Fruit fly (Drosophila melanogaster) whole organism, prepupa: ENCODE results near the gene CG1774.

Source experiments
- Blimp-1 ChIP-seq: fragments of 200-800 bp; sonication (Bioruptor generic); optimal IDR thresholded peaks from 3 replicates; lab custom pipeline; 2017; ENCODE audit warnings: missing biosample characterization, missing genetic modification characterization, mild to moderate bottlenecking, moderate library complexity, missing genetic modification reagents
- CG10631 ChIP-seq: fragments of 200-800 bp; sonication (Bioruptor generic); optimal IDR thresholded peaks from 2 replicates; lab custom pipeline; 2016; ENCODE audit warnings: missing biosample characterization, missing genetic modification characterization
- CG10669 ChIP-seq: fragments of 200-800 bp; sonication (Bioruptor generic); optimal IDR thresholded peaks from 3 replicates; lab custom pipeline; 2018; ENCODE audit warnings: missing biosample characterization, mild to moderate bottlenecking, missing genetic modification characterization, moderate library complexity
- CG11294 ChIP-seq: fragments of 200-800 bp; sonication (Bioruptor generic); IDR thresholded peaks from 2 replicates; pipeline ENCODE4 v1.3.6; 2022; ENCODE audit warnings: missing biosample characterization, missing genetic modification characterization
- CG11762 ChIP-seq: fragments of 200-800 bp; sonication (Bioruptor generic); optimal IDR thresholded peaks from 3 replicates; lab custom pipeline; 2016; ENCODE audit warnings: missing biosample characterization, missing genetic modification characterization; ENCODE audit not compliant: insufficient read depth
- CG11902 ChIP-seq: fragments of 200-800 bp; sonication (Bioruptor generic); optimal IDR thresholded peaks from 3 replicates; lab custom pipeline; 2016; ENCODE audit warnings: missing biosample characterization, missing genetic modification characterization
- CG15336 ChIP-seq: fragments of 200-800 bp; sonication (Bioruptor generic); IDR thresholded peaks from 2 replicates; pipeline ENCODE4 v1.3.6; 2022; ENCODE audit warnings: missing biosample characterization, missing genetic modification characterization
- CG16779 ChIP-seq: fragments of 200-800 bp; sonication (Bioruptor generic); optimal IDR thresholded peaks from 3 replicates; lab custom pipeline; 2017; ENCODE audit warnings: missing biosample characterization, mild to moderate bottlenecking, missing genetic modification characterization
- CG3032 ChIP-seq: fragments of 200-800 bp; optimal IDR thresholded peaks from 2 replicates; lab custom pipeline; 2019; ENCODE audit warnings: missing biosample characterization, mild to moderate bottlenecking, missing genetic modification characterization, moderate library complexity
- CG32006 ChIP-seq: fragments of 200-800 bp; sonication (Bioruptor generic); optimal IDR thresholded peaks from 3 replicates; lab custom pipeline; 2017; ENCODE audit warnings: missing biosample characterization, mild to moderate bottlenecking, missing genetic modification characterization
- CG34406 ChIP-seq: fragments of 200-800 bp; sonication (Bioruptor generic); optimal IDR thresholded peaks from 3 replicates; lab custom pipeline; 2016; ENCODE audit warnings: missing biosample characterization, missing genetic modification characterization
- CG3919 ChIP-seq: fragments of 200-800 bp; sonication (Bioruptor generic); optimal IDR thresholded peaks from 3 replicates; lab custom pipeline; 2016; ENCODE audit warnings: missing biosample characterization, missing genetic modification characterization
- CG4318 ChIP-seq: fragments of 200-800 bp; sonication (Bioruptor generic); optimal IDR thresholded peaks from 3 replicates; lab custom pipeline; 2017; ENCODE audit warnings: missing biosample characterization, mild to moderate bottlenecking, missing genetic modification characterization
- CG6163 ChIP-seq: fragments of 200-800 bp; sonication (Bioruptor generic); IDR thresholded peaks from 3 replicates; pipeline ENCODE4 v1.3.6; 2022; ENCODE audit warnings: missing biosample characterization, missing genetic modification characterization
- CG6276 ChIP-seq: fragments of 200-800 bp; sonication (Bioruptor generic); optimal IDR thresholded peaks from 2 replicates; lab custom pipeline; 2017; ENCODE audit warnings: missing biosample characterization, mild to moderate bottlenecking, missing genetic modification characterization
- CG6792 ChIP-seq: fragments of 200-800 bp; sonication (Bioruptor generic); optimal IDR thresholded peaks from 3 replicates; lab custom pipeline; 2016; ENCODE audit warnings: missing biosample characterization, missing genetic modification characterization
- CG6808 ChIP-seq: fragments of 200-800 bp; sonication (Bioruptor generic); optimal IDR thresholded peaks from 3 replicates; lab custom pipeline; 2017; ENCODE audit warnings: missing biosample characterization, missing genetic modification characterization, mild to moderate bottlenecking, moderate library complexity, missing genetic modification reagents
- CG6854 ChIP-seq: fragments of 200-800 bp; sonication (Bioruptor generic); optimal IDR thresholded peaks from 2 replicates; lab custom pipeline; 2017; ENCODE audit warnings: missing biosample characterization, mild to moderate bottlenecking, missing genetic modification characterization
- CG7368 ChIP-seq: fragments of 200-800 bp; sonication (Bioruptor generic); optimal IDR thresholded peaks from 3 replicates; lab custom pipeline; 2016; ENCODE audit warnings: missing biosample characterization, missing genetic modification characterization
- CG8119 ChIP-seq: fragments of 200-800 bp; sonication (Bioruptor generic); IDR thresholded peaks from 3 replicates; pipeline ENCODE4 v1.3.6; 2022; ENCODE audit warnings: missing biosample characterization, missing genetic modification characterization
- CG8319 ChIP-seq: fragments of 200-800 bp; sonication (Bioruptor generic); optimal IDR thresholded peaks from 3 replicates; lab custom pipeline; 2016; ENCODE audit warnings: missing biosample characterization, missing genetic modification characterization
- Eip78C ChIP-seq: fragments of 200-800 bp; sonication (Bioruptor generic); peaks from one replicate; lab custom pipeline; 2016; ENCODE audit warnings: missing biosample characterization, missing genetic modification characterization
- Eip93F ChIP-seq: fragments of 200-800 bp; sonication (Bioruptor generic); optimal IDR thresholded peaks from 2 replicates; lab custom pipeline; 2016; ENCODE audit warnings: missing biosample characterization, mild to moderate bottlenecking, missing genetic modification characterization
- Ets21C ChIP-seq: fragments of 200-800 bp; sonication (Bioruptor generic); optimal IDR thresholded peaks from 3 replicates; lab custom pipeline; 2016; ENCODE audit warnings: missing biosample characterization, missing genetic modification characterization
- Ets96B ChIP-seq: fragments of 200-800 bp; optimal IDR thresholded peaks from 2 replicates; lab custom pipeline; 2019; ENCODE audit warnings: missing biosample characterization, mild to moderate bottlenecking, missing genetic modification characterization, moderate library complexity
- Gug ChIP-seq: fragments of 200-800 bp; sonication (Bioruptor generic); IDR thresholded peaks from 2 replicates; pipeline ENCODE4 v1.3.6; 2022; ENCODE audit warnings: missing biosample characterization, missing genetic modification characterization
- Hr38 ChIP-seq: sonication (Bioruptor generic); optimal IDR thresholded peaks from 2 replicates; lab custom pipeline; 2016; ENCODE audit warnings: missing biosample characterization, missing genetic modification characterization
- Hr4 ChIP-seq: fragments of 200-800 bp; sonication (Bioruptor generic); optimal IDR thresholded peaks from 3 replicates; lab custom pipeline; 2016; ENCODE audit warnings: missing biosample characterization, missing genetic modification characterization
- Lpt ChIP-seq: fragments of 200-800 bp; sonication (Bioruptor generic); optimal IDR thresholded peaks from 3 replicates; lab custom pipeline; 2016; ENCODE audit warnings: missing biosample characterization, missing genetic modification characterization
- Smox ChIP-seq: fragments of 200-800 bp; sonication (Bioruptor generic); optimal IDR thresholded peaks from 3 replicates; lab custom pipeline; 2016; ENCODE audit warnings: missing biosample characterization, missing genetic modification characterization
- Sox15 ChIP-seq: fragments of 200-800 bp; sonication (Bioruptor generic); optimal IDR thresholded peaks from 3 replicates; lab custom pipeline; 2016; ENCODE audit warnings: missing biosample characterization, missing genetic modification characterization
- achi ChIP-seq: fragments of 200-800 bp; sonication (Bioruptor generic); optimal IDR thresholded peaks from 3 replicates; lab custom pipeline; 2016; ENCODE audit warnings: missing biosample characterization, missing genetic modification characterization
- acj6 ChIP-seq: fragments of 200-800 bp; sonication (Bioruptor generic); optimal IDR thresholded peaks from 3 replicates; lab custom pipeline; 2016; ENCODE audit warnings: missing biosample characterization, missing genetic modification characterization
- cyc ChIP-seq: fragments of 200-800 bp; sonication (Bioruptor generic); optimal IDR thresholded peaks from 3 replicates; lab custom pipeline; 2016; ENCODE audit warnings: missing biosample characterization, missing genetic modification characterization
- dac ChIP-seq: fragments of 200-800 bp; sonication (Bioruptor generic); optimal IDR thresholded peaks from 2 replicates; lab custom pipeline; 2017; ENCODE audit warnings: missing biosample characterization, mild to moderate bottlenecking, missing genetic modification characterization
- dsx ChIP-seq: fragments of 200-800 bp; optimal IDR thresholded peaks from 3 replicates; lab custom pipeline; 2019; ENCODE audit warnings: missing biosample characterization, mild to moderate bottlenecking, missing genetic modification characterization, moderate library complexity; ENCODE audit not compliant: poor library complexity, severe bottlenecking
- eg ChIP-seq: fragments of 200-800 bp; sonication (Bioruptor generic); IDR thresholded peaks from 3 replicates; pipeline ENCODE4 v1.3.6; 2022; ENCODE audit warnings: missing biosample characterization, missing genetic modification characterization
- esn ChIP-seq: fragments of 200-800 bp; sonication (Bioruptor generic); optimal IDR thresholded peaks from 2 replicates; lab custom pipeline; 2016; ENCODE audit warnings: missing biosample characterization, mild to moderate bottlenecking, missing genetic modification characterization, moderate library complexity
- fd59A ChIP-seq: fragments of 200-800 bp; sonication (Bioruptor generic); optimal IDR thresholded peaks from 2 replicates; lab custom pipeline; 2017; ENCODE audit warnings: missing biosample characterization, mild to moderate bottlenecking, missing genetic modification characterization, missing genetic modification reagents
- fd85E ChIP-seq: fragments of 200-800 bp; sonication (Bioruptor generic); optimal IDR thresholded peaks from 3 replicates; lab custom pipeline; 2016; ENCODE audit warnings: missing biosample characterization, missing genetic modification characterization
- fkh ChIP-seq: fragments of 200-800 bp; sonication (Bioruptor generic); optimal IDR thresholded peaks from 3 replicates; lab custom pipeline; 2017; ENCODE audit warnings: missing biosample characterization, mild to moderate bottlenecking, missing genetic modification characterization, moderate library complexity
- lz ChIP-seq: fragments of 200-800 bp; sonication (Bioruptor generic); optimal IDR thresholded peaks from 3 replicates; lab custom pipeline; 2016; ENCODE audit warnings: missing biosample characterization, missing genetic modification characterization
- pdm3 ChIP-seq: fragments of 200-800 bp; sonication (Bioruptor generic); optimal IDR thresholded peaks from 3 replicates; lab custom pipeline; 2016; ENCODE audit warnings: missing biosample characterization, missing genetic modification characterization
- salr ChIP-seq, 2 experiments: fragments of 200-800 bp; sonication (Bioruptor generic); optimal IDR thresholded peaks; 3 replicates each; lab custom pipeline; 2016 to 2018; ENCODE audit warnings: missing biosample characterization in 2 of 2, missing genetic modification characterization in 2 of 2, mild to moderate bottlenecking in 1 of 2
- ss ChIP-seq, 2 experiments: fragments of 200-800 bp; sonication (Bioruptor generic); optimal IDR thresholded peaks; 2 replicates in 1 of 2; 3 replicates in 1 of 2; lab custom pipeline; 2017 to 2018; ENCODE audit warnings: mild to moderate bottlenecking in 2 of 2, missing biosample characterization in 2 of 2, missing genetic modification characterization in 2 of 2, moderate library complexity in 1 of 2
- svp ChIP-seq: fragments of 200-800 bp; sonication (Bioruptor generic); peaks from one replicate; lab custom pipeline; 2016; ENCODE audit warnings: missing biosample characterization, missing genetic modification characterization
- topi ChIP-seq: fragments of 200-800 bp; sonication (Bioruptor generic); optimal IDR thresholded peaks from 3 replicates; lab custom pipeline; 2016; ENCODE audit warnings: missing biosample characterization, missing genetic modification characterization
- vri ChIP-seq: fragments of 200-800 bp; sonication (Bioruptor generic); optimal IDR thresholded peaks from 3 replicates; lab custom pipeline; 2016; ENCODE audit warnings: missing biosample characterization, mild to moderate bottlenecking, missing genetic modification characterization

Gene CG1774

dm6 chr3R:31626237-31626636 lies 33.6 kb downstream of the CG1774 start:
- TF ChIP-seq fkh (GFP tag; lab: Kevin White, UChicago) (no peak), CG11294 (no peak), CG11762 (no peak), cyc (GFP tag; lab: Kevin White, UChicago) (no peak), Blimp-1 (GFP tag; lab: Kevin White, UChicago) (no peak), dsx (no peak), eg (no peak), fd59A (GFP tag; lab: Kevin White, UChicago) (no peak), vri (GFP tag; lab: Kevin White, UChicago) (no peak), Hr38 (GFP tag; lab: Kevin White, UChicago) (no peak), CG6854 (no peak), CG10669 (no peak), esn (GFP tag; lab: Kevin White, UChicago) (no peak), Ets21C (GFP tag; lab: Kevin White, UChicago) (no peak), Sox15 (GFP tag; lab: Kevin White, UChicago) (no peak), CG4318 (GFP tag; lab: Kevin White, UChicago) (no peak), CG3919 (no peak), CG6792 (GFP tag; lab: Kevin White, UChicago) (no peak)

- TF ChIP-seq acj6 (GFP tag; lab: Kevin White, UChicago) (no peak), CG11902 (no peak), CG34406 (GFP tag; lab: Kevin White, UChicago) (no peak), Ets96B (no peak), CG6276 (GFP tag; lab: Kevin White, UChicago) (peak; percentile 6), ss (GFP tag; optimal IDR thresholded peaks at IDR 0.05; lab: Kevin White, UChicago) (no peak), CG3919 (peak; percentile 13), topi (GFP tag; lab: Kevin White, UChicago) (no peak), fkh (GFP tag; lab: Kevin White, UChicago) (no peak), CG8319 (no peak), achi (GFP tag; lab: Kevin White, UChicago) (peak; percentile 0), salr (GFP tag; optimal IDR thresholded peaks at IDR 0.05; lab: Kevin White, UChicago) (peak in 1 of 2 experiments; percentile 1), Hr4 (GFP tag; lab: Kevin White, UChicago) (peak; percentile 69), CG10631 (GFP tag; lab: Kevin White, UChicago) (peak; percentile 24), CG10669 (no peak), Smox (GFP tag; lab: Kevin White, UChicago) (no peak), Lpt (GFP tag; lab: Kevin White, UChicago) (peak; percentile 39), lz (GFP tag; lab: Kevin White, UChicago) (no peak), Eip78C (GFP tag; lab: Kevin White, UChicago) (peak; percentile 69), esn (GFP tag; lab: Kevin White, UChicago) (no peak), CG11294 (no peak), CG11762 (no peak), svp (peak; percentile 68), CG8119 (GFP tag; lab: Robert Waterston, UW) (peak; percentile 71), Sox15 (GFP tag; lab: Kevin White, UChicago) (no peak), Gug (peak; percentile 56), fd85E (GFP tag; lab: Kevin White, UChicago) (no peak), CG6854 (no peak), CG32006 (GFP tag; lab: Kevin White, UChicago) (peak; percentile 60), pdm3 (GFP tag; lab: Kevin White, UChicago) (peak; percentile 21), CG15336 (GFP tag; lab: Robert Waterston, UW) (peak; percentile 64), CG6808 (GFP tag; lab: Kevin White, UChicago) (no peak), Eip93F (GFP tag; lab: Kevin White, UChicago) (no peak), dac (GFP tag; lab: Kevin White, UChicago) (no peak), fd59A (GFP tag; lab: Kevin White, UChicago) (no peak), eg (peak; percentile 66; the same call in 2 of the 3 replicates), CG16779 (tag; lab: Kevin White, UChicago) (no peak), CG7368 (GFP tag; lab: Kevin White, UChicago) (no peak), cyc (GFP tag; lab: Kevin White, UChicago) (no peak), CG3032 (tag; lab: Kevin White, UChicago) (no peak), CG6163 (GFP tag; lab: Robert Waterston, UW) (peak; percentile 55; the same call in 2 of the 3 replicates)
Observed at dm6 chr3R:31627186-31627585, 34.6 kb downstream of the CG1774 start.
